Worm (Caenorhabditis elegans) whole organism, early embryonic: Measurements from ENCODE around the gene clec-8.

ENCODE experiments used
- B0310.2 ChIP-seq: sonication (generic microtip); optimal IDR thresholded peaks from 2 replicates; lab custom pipeline; 2016; ENCODE audit warnings: mild to moderate bottlenecking, missing genetic modification characterization, missing compliant biosample characterization
- F13C5.2 ChIP-seq: sonication (generic microtip); optimal IDR thresholded peaks from 2 replicates; lab custom pipeline; 2017; ENCODE audit warnings: mild to moderate bottlenecking, missing genetic modification characterization, inconsistent platforms, missing compliant biosample characterization
- aly-1 ChIP-seq: sonication (generic microtip); optimal IDR thresholded peaks from 2 replicates; lab custom pipeline; 2016; ENCODE audit warnings: missing genetic modification characterization, missing compliant biosample characterization
- ama-1 ChIP-seq: fragments of 150-350 bp; optimal IDR thresholded peaks from 2 replicates; lab custom pipeline; 2014
- ceh-13 ChIP-seq: fragments of 200-800 bp; sonication (Bioruptor generic); optimal IDR thresholded peaks from 2 replicates; lab custom pipeline; 2018; ENCODE audit warnings: mild to moderate bottlenecking, missing genetic modification characterization, missing compliant biosample characterization
- ceh-36 ChIP-seq: sonication (generic microtip); optimal IDR thresholded peaks from 2 replicates; lab custom pipeline; 2016; ENCODE audit warnings: missing genetic modification characterization, inconsistent platforms, missing compliant biosample characterization
- ets-7 ChIP-seq: sonication (generic microtip); optimal IDR thresholded peaks from 2 replicates; lab custom pipeline; 2016; ENCODE audit warnings: missing genotype, missing genetic modification characterization, missing compliant biosample characterization
- flt-1 ChIP-seq: fragments of 200-800 bp; sonication (Bioruptor generic); IDR thresholded peaks from 2 replicates; pipeline ENCODE4 v1.3.6; 2022; ENCODE audit warnings: missing genetic modification characterization, missing compliant biosample characterization
- hmbx-1 ChIP-seq: sonication (generic microtip); optimal IDR thresholded peaks from 2 replicates; lab custom pipeline; 2016; ENCODE audit warnings: mild to moderate bottlenecking, missing genetic modification characterization, missing compliant biosample characterization
- hmg-4 ChIP-seq: fragments of 200-800 bp; sonication (Bioruptor generic); optimal IDR thresholded peaks from 2 replicates; lab custom pipeline; 2018; ENCODE audit warnings: mild to moderate bottlenecking, missing genetic modification characterization, missing compliant biosample characterization
- hnd-1 ChIP-seq: sonication (generic microtip); optimal IDR thresholded peaks from 2 replicates; lab custom pipeline; 2016; ENCODE audit warnings: missing genetic modification characterization, missing compliant biosample characterization
- pes-1 ChIP-seq: fragments of 200-800 bp; sonication (Bioruptor generic); IDR thresholded peaks from 2 replicates; pipeline ENCODE4 v1.3.6; 2022; ENCODE audit warnings: missing genetic modification reagents, missing genetic modification characterization, missing compliant biosample characterization
- scrt-1 ChIP-seq: fragments of 200-800 bp; sonication (Bioruptor generic); IDR thresholded peaks from 2 replicates; pipeline ENCODE4 v1.3.6; 2022; ENCODE audit warnings: missing genetic modification characterization, missing compliant biosample characterization
- sea-1 ChIP-seq: fragments of 200-800 bp; sonication (Bioruptor generic); conservative IDR thresholded peaks from 2 replicates; pipeline ENCODE4 v1.3.6; 2022; ENCODE audit warnings: missing genetic modification characterization, missing compliant biosample characterization
- tbx-11 ChIP-seq: fragments of 200-800 bp; sonication (Bioruptor generic); IDR thresholded peaks from 2 replicates; pipeline ENCODE4 v1.3.6; 2022; ENCODE audit warnings: missing genetic modification characterization, missing compliant biosample characterization
- tbx-37 ChIP-seq: fragments of 200-800 bp; sonication (Bioruptor generic); conservative IDR thresholded peaks from 2 replicates; pipeline ENCODE4 v1.3.6; 2022; ENCODE audit warnings: missing genetic modification reagents, missing genetic modification characterization, missing compliant biosample characterization
- tra-4 ChIP-seq: sonication (generic microtip); optimal IDR thresholded peaks from 2 replicates; lab custom pipeline; 2017; ENCODE audit warnings: missing genetic modification characterization, missing compliant biosample characterization

Gene clec-8

ce11 chrII:12572760-12573159 is 5.1 kb downstream of the clec-8 start, which contains the start of gene Y38E10A.35:
Gene Y38E10A.35, minus strand, starts transcription at chrII:12572860.
- TF ChIP-seq flt-1 (GFP tag; lab: Robert Waterston, UW) (no peak), B0310.2 (tag; lab: Kevin White, UChicago) (no peak), ceh-36 (tag; lab: Kevin White, UChicago) (no peak)

DNA sequence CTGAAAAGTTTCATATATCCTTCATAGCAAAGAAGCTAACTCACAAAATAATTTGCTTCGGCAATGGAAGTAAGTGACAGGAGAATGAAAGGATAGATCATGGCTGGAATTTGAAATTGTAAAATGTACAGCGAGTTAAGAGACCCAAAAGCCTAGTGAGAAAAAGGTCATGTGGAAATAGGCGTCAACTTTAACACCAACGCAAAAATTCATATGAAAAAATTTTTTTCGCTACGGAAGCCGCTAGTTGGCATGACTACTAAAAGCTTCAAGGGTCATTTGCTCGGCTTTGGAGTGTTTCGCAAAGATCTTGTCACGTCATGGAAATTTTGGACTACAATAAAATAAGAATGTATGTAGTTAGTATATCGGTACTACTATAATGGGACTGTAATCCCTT is 7.3 kb downstream of the clec-8 start, which contains the start of gene Y38E10A.1:
Gene Y38E10A.1, minus strand, starts transcription at position 101 of the 400 bp plus-strand sequence.
- TF ChIP-seq scrt-1 (no peak), ets-7 (tag; lab: Kevin White, UChicago) (no peak), hnd-1 (tag; lab: Kevin White, UChicago) (no peak), hmbx-1 (no peak), F13C5.2 (tag; lab: Kevin White, UChicago) (no peak)

ce11 chrII:12565851-12566250 is 12.0 kb downstream of the clec-8 start, which contains the start of gene F49C5.7:
Gene F49C5.7, plus strand, starts transcription at chrII:12566151.
- no peak for TF ChIP-seq F13C5.2 (tag; lab: Kevin White, UChicago)
- TF ChIP-seq scrt-1, result no peak
- no peak for TF ChIP-seq tra-4 (tag; lab: Kevin White, UChicago)
- no peak for TF ChIP-seq tbx-37 (GFP tag; lab: Robert Waterston, UW)
- TF ChIP-seq aly-1 (tag; lab: Kevin White, UChicago), result no peak
- no peak for TF ChIP-seq ceh-36 (tag; lab: Kevin White, UChicago)
- TF ChIP-seq ceh-13 (GFP tag; lab: Kevin White, UChicago), result no peak
- no peak for TF ChIP-seq B0310.2 (tag; lab: Kevin White, UChicago)
- TF ChIP-seq flt-1 (GFP tag; lab: Robert Waterston, UW), result no peak
- TF ChIP-seq tbx-11 (GFP tag; lab: Robert Waterston, UW), result no peak

ce11 chrII:12560210-12560609 is 17.7 kb downstream of the clec-8 start, which contains the start of gene F49C5.12:
Gene F49C5.12, minus strand, starts transcription at chrII:12560310.
- no peak for TF ChIP-seq flt-1 (GFP tag; lab: Robert Waterston, UW)
- no peak for TF ChIP-seq tbx-37 (GFP tag; lab: Robert Waterston, UW)
- no peak for TF ChIP-seq hnd-1 (tag; lab: Kevin White, UChicago)
- TF ChIP-seq ceh-36 (tag; lab: Kevin White, UChicago), result no peak
- TF ChIP-seq ets-7 (tag; lab: Kevin White, UChicago), result no peak
- no peak for TF ChIP-seq scrt-1
- no peak for TF ChIP-seq pes-1 (GFP tag; lab: Robert Waterston, UW)
- no peak for TF ChIP-seq F13C5.2 (tag; lab: Kevin White, UChicago)
- no peak for TF ChIP-seq tbx-11 (GFP tag; lab: Robert Waterston, UW)
- no peak for TF ChIP-seq hmbx-1
- TF ChIP-seq hmg-4 (GFP tag; lab: Kevin White, UChicago), result no peak
- TF ChIP-seq aly-1 (tag; lab: Kevin White, UChicago), result no peak
- no peak for TF ChIP-seq sea-1
- TF ChIP-seq ceh-13 (GFP tag; lab: Kevin White, UChicago), result no peak
- no peak for TF ChIP-seq B0310.2 (tag; lab: Kevin White, UChicago)
- no peak for TF ChIP-seq tra-4 (tag; lab: Kevin White, UChicago)
- no peak for TF ChIP-seq ama-1

DNA sequence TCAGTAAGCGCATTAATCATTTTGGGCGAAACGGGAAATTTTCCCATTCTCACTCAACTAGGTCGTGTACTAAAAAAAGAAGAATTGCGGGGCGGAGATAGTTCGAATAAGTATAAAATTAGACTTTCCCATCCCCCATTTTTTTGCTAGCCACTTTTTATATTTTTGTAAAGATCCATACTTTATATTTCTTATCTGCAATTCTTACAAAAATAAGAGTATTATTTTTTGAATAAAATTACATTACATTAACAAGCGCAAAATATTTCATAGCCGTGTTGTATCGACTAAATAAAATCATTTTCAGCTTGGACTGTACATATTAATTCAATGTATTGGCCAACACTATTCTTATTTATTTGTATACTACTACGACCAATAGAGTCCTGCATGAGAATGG is 22.3 kb downstream of the clec-8 start, which contains the start of gene F49C5.11:
Gene F49C5.11, plus strand, starts transcription at position 301 of the 400 bp plus-strand sequence.
- TF ChIP-seq B0310.2 (tag; lab: Kevin White, UChicago), result no peak

DNA sequence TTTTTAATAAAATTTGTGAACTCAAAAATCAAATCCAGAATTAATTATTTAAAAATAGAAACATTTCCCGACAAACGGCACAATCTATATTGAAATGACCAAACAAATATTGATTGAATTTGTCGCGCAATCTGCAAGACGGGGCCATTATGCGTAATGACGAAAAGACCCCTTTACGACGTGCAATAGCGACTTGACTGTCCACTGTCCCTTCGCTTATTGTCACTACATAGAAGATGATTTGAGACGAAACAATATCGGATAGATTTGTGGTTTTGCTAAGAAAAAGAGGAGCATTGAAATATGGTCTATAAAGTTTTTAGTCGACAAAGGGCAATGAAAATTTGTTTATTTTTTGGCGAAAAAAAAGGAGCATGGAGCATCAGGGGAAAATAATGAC is 26.9 kb downstream of the clec-8 start:
- TF ChIP-seq flt-1 (GFP tag; lab: Robert Waterston, UW), result no peak
- no peak for TF ChIP-seq scrt-1

- TF ChIP-seq flt-1 (GFP tag; lab: Robert Waterston, UW) (no peak), F13C5.2 (tag; lab: Kevin White, UChicago) (no peak), tbx-37 (GFP tag; lab: Robert Waterston, UW) (no peak), ets-7 (tag; lab: Kevin White, UChicago) (no peak), hmbx-1 (no peak), sea-1 (no peak), tbx-11 (GFP tag; lab: Robert Waterston, UW) (no peak), hmg-4 (GFP tag; lab: Kevin White, UChicago) (no peak), ceh-36 (tag; lab: Kevin White, UChicago) (no peak), ceh-13 (GFP tag; lab: Kevin White, UChicago) (no peak), pes-1 (GFP tag; lab: Robert Waterston, UW) (no peak), tra-4 (tag; lab: Kevin White, UChicago) (no peak), B0310.2 (tag; lab: Kevin White, UChicago) (no peak), hnd-1 (tag; lab: Kevin White, UChicago) (no peak), aly-1 (tag; lab: Kevin White, UChicago) (no peak), scrt-1 (no peak)
Measured at ce11 chrII:12549613-12550012, 28.2 kb downstream of the clec-8 start.

- TF ChIP-seq hmbx-1, result no peak
- no peak for TF ChIP-seq F13C5.2 (tag; lab: Kevin White, UChicago)
- TF ChIP-seq ceh-13 (GFP tag; lab: Kevin White, UChicago), result no peak
Measured at ce11 chrII:12547547-12547946, 30.3 kb downstream of the clec-8 start, which contains the start of gene F49C5.16. Gene F49C5.16, plus strand, starts transcription at chrII:12547847.

- TF ChIP-seq hnd-1 (tag; lab: Kevin White, UChicago) (no peak), scrt-1 (no peak), flt-1 (GFP tag; lab: Robert Waterston, UW) (no peak)
Measured at ce11 chrII:12546413-12546812, 31.4 kb downstream of the clec-8 start, which contains the start of the genes F49C5.5 and F49C5.10. Gene F49C5.5, minus strand, starts transcription at chrII:12546513. Gene F49C5.10, plus strand, starts transcription at chrII:12546756.
